Fruit fly (Drosophila melanogaster): ENCODE data around the gene CG31522.

DNA sequence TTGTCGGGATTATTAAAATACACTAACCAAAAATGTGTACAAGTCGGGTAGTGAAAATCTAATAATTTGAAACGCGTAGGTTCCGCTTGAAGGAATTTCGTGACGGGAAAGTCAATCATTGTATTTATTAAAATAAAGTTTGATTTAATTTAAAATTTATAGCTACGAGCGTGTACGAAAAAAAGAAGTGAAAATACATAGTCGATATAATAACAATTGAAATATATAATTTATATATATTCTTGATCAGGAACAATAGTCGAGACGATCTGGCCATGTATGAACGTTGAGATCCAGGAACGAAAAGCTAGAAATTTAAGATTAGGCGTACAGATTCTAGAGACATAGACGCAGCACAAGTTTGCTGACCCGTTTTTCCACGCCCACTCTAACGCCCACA is 43.6 kb upstream of the CG31522 start, which contains the start of gene CG34425:
- TF ChIP-seq CTCF (optimal IDR thresholded peaks at IDR 0.05) = no peak
- no peak for TF ChIP-seq CG8478 (optimal IDR thresholded peaks at IDR 0.05)

All from S2 (cell line).